Fruit fly (Drosophila melanogaster): ENCODE data around the gene msl-2.

msl-2 gene

dm6 chr2L:3472242-3472641 is 6.3 kb upstream of the msl-2 start, which contains the start of gene Pgant4 (continued):
- TF ChIP-seq CG6791 (GFP tag; IDR thresholded peaks at IDR 0.05; ENCODE audit: partially characterized antibody) = 0 out of 3 replicates have a peak, but pooled peaks have one; percentile 44
- peak; percentile 19 for TF ChIP-seq BEAF-32 (GFP tag; optimal IDR thresholded peaks at IDR 0.05)
- TF ChIP-seq CG18599 (GFP tag; optimal IDR thresholded peaks at IDR 0.05) = no peak
- no peak for TF ChIP-seq lola (GFP tag; optimal IDR thresholded peaks at IDR 0.05)
- TF ChIP-seq CG4328 (GFP tag; optimal IDR thresholded peaks at IDR 0.05) = no peak
- TF ChIP-seq CG12071 (GFP tag; optimal IDR thresholded peaks at IDR 0.05) = peak; percentile 27
- no peak for TF ChIP-seq Eip74EF (GFP tag; optimal IDR thresholded peaks at IDR 0.05)
- TF ChIP-seq Antp (GFP tag; optimal IDR thresholded peaks at IDR 0.05) = peak; percentile 60
- no peak for TF ChIP-seq CG10147 (GFP tag; optimal IDR thresholded peaks at IDR 0.05)
- peak; percentile 7 for TF ChIP-seq CG13123 (GFP tag; optimal IDR thresholded peaks at IDR 0.05)
- no peak for TF ChIP-seq CG3065 (GFP tag; optimal IDR thresholded peaks at IDR 0.05)
- peak; percentile 31 for TF ChIP-seq bcd (GFP tag; optimal IDR thresholded peaks at IDR 0.05)
- TF ChIP-seq gsb (GFP tag; IDR thresholded peaks at IDR 0.05) = peak; percentile 33; the same call in 1 of the 2 replicates
- peak; percentile 80 for TF ChIP-seq Xbp1 (GFP tag; optimal IDR thresholded peaks at IDR 0.05)
- peak; percentile 25 for TF ChIP-seq CG2875 (GFP tag; optimal IDR thresholded peaks at IDR 0.05)
- no peak; the same call in 2 of the 3 replicates for TF ChIP-seq CG14050 (GFP tag; IDR thresholded peaks at IDR 0.05)
- TF ChIP-seq CG16815 (GFP tag; optimal IDR thresholded peaks at IDR 0.05) = peak; percentile 5
- peak; percentile 36; the same call in 1 of the 2 replicates for TF ChIP-seq Dref (GFP tag; IDR thresholded peaks at IDR 0.05)
- TF ChIP-seq org-1 (GFP tag; optimal IDR thresholded peaks at IDR 0.05) = no peak
- no peak for TF ChIP-seq pum (GFP tag; optimal IDR thresholded peaks at IDR 0.05)
- TF ChIP-seq tio (GFP tag; optimal IDR thresholded peaks at IDR 0.05) = no peak
- TF ChIP-seq grau (tag; optimal IDR thresholded peaks at IDR 0.05) = peak; percentile 64
- no peak for TF ChIP-seq CG31388 (GFP tag; optimal IDR thresholded peaks at IDR 0.05)
- TF ChIP-seq NC2α (GFP tag; optimal IDR thresholded peaks at IDR 0.05) = no peak
- TF ChIP-seq CG14441 (GFP tag; IDR thresholded peaks at IDR 0.05) = peak; percentile 71
- no peak for TF ChIP-seq run (tag; optimal IDR thresholded peaks at IDR 0.05)
- no peak for TF ChIP-seq da (GFP tag; optimal IDR thresholded peaks at IDR 0.05)
- peak; percentile 78 for TF ChIP-seq Ptx1 (GFP tag; IDR thresholded peaks at IDR 0.05)
- TF ChIP-seq Lim3 (GFP tag; IDR thresholded peaks at IDR 0.05) = no peak
- no peak for TF ChIP-seq Doc2 (GFP tag; IDR thresholded peaks at IDR 0.05)
- peak; percentile 24 for TF ChIP-seq CG9609 (GFP tag; optimal IDR thresholded peaks at IDR 0.05)
- peak; percentile 47 for TF ChIP-seq CG1233 (GFP tag; optimal IDR thresholded peaks at IDR 0.05)
- TF ChIP-seq HLH3B (GFP tag; IDR thresholded peaks at IDR 0.05) = peak; percentile 56; the same call in 1 of the 2 replicates
- TF ChIP-seq CG17361 (GFP tag; IDR thresholded peaks at IDR 0.05) = peak; percentile 57; the same call in 1 of the 3 replicates
- TF ChIP-seq Gug (GFP tag; IDR thresholded peaks at IDR 0.05) = peak; percentile 58; the same call in 2 of the 4 replicates
- TF ChIP-seq CG2199 (GFP tag; IDR thresholded peaks at IDR 0.05) = peak; percentile 79
- no peak for TF ChIP-seq btn (GFP tag; optimal IDR thresholded peaks at IDR 0.05)
- TF ChIP-seq inv (GFP tag; IDR thresholded peaks at IDR 0.05; ENCODE audit: partially characterized antibody) = no peak
- peak; percentile 56 for TF ChIP-seq CG15696 (tag; optimal IDR thresholded peaks at IDR 0.05)
- TF ChIP-seq CG14014 (GFP tag; IDR thresholded peaks at IDR 0.05) = peak; percentile 54; the same call in 1 of the 2 replicates
- TF ChIP-seq ash1 (GFP tag; optimal IDR thresholded peaks at IDR 0.05) = no peak
- no peak for TF ChIP-seq CG11723 (GFP tag; optimal IDR thresholded peaks at IDR 0.05)
- TF ChIP-seq Hsf (GFP tag; optimal IDR thresholded peaks at IDR 0.05) = peak; percentile 67
- TF ChIP-seq Fer3 (tag; optimal IDR thresholded peaks at IDR 0.05) = no peak
- TF ChIP-seq CG1529 (GFP tag; optimal IDR thresholded peaks at IDR 0.05) = no peak
- TF ChIP-seq ATbp (GFP tag; optimal IDR thresholded peaks at IDR 0.05) = no peak
- peak; percentile 50; the same call in 1 of the 2 replicates for TF ChIP-seq CG32772 (GFP tag; IDR thresholded peaks at IDR 0.05)
- peak; percentile 20 for TF ChIP-seq fd3F (GFP tag; optimal IDR thresholded peaks at IDR 0.05)
- TF ChIP-seq Stat92E (GFP tag; optimal IDR thresholded peaks at IDR 0.05) = no peak
- TF ChIP-seq sqz (GFP tag; optimal IDR thresholded peaks at IDR 0.05) = no peak
